Fruit fly (Drosophila melanogaster): ENCODE data around the gene REPTOR-BP.

dm6 chr2L:10231510-10231909, 32.4 kb upstream of the REPTOR-BP start, which contains the start of gene ova:
- TF ChIP-seq psq (optimal IDR thresholded peaks at IDR 0.05) (no peak), h (optimal IDR thresholded peaks at IDR 0.05) (no peak), ttk (optimal IDR thresholded peaks at IDR 0.05) (no peak), Sin3A (optimal IDR thresholded peaks at IDR 0.05) (no peak)

Measured in Kc167 (cell line).